Fruit fly (Drosophila melanogaster) whole organism, embryonic: ENCODE measurements around the gene CG4404.

Experiments
- Abd-B ChIP-seq: fragments of 200-800 bp; sonication (Bioruptor generic); optimal IDR thresholded peaks from 2 replicates; lab custom pipeline; 2018; ENCODE audit warnings: missing biosample characterization, mild to moderate bottlenecking, missing genetic modification characterization, moderate library complexity
- B-H2 ChIP-seq: fragments of 200-800 bp; sonication (Bioruptor generic); optimal IDR thresholded peaks from 2 replicates; lab custom pipeline; 2018; ENCODE audit warnings: missing biosample characterization, mild to moderate bottlenecking, missing genetic modification characterization
- BtbVII ChIP-seq: fragments of 200-800 bp; sonication (Bioruptor generic); optimal IDR thresholded peaks from 3 replicates; lab custom pipeline; 2017; ENCODE audit warnings: missing biosample characterization, mild to moderate bottlenecking, missing genetic modification characterization
- CG10959 ChIP-seq: fragments of 200-800 bp; sonication (Bioruptor generic); IDR thresholded peaks from 2 replicates; pipeline ENCODE4 v1.3.6; 2022; ENCODE audit warnings: missing biosample characterization, missing genetic modification characterization
- CG10979 ChIP-seq: fragments of 200-800 bp; sonication (Bioruptor generic); optimal IDR thresholded peaks from 2 replicates; lab custom pipeline; 2018; ENCODE audit warnings: missing biosample characterization, mild to moderate bottlenecking, missing genetic modification characterization, moderate library complexity
- CG12942 ChIP-seq: fragments of 200-800 bp; sonication (Bioruptor generic); optimal IDR thresholded peaks from 3 replicates; lab custom pipeline; 2016; ENCODE audit warnings: missing biosample characterization, missing genetic modification characterization
- CG13123 ChIP-seq: fragments of 200-800 bp; sonication (Bioruptor generic); optimal IDR thresholded peaks from 2 replicates; lab custom pipeline; 2016; ENCODE audit warnings: missing biosample characterization, missing genetic modification characterization
- CG14050 ChIP-seq: fragments of 200-800 bp; sonication (Bioruptor generic); IDR thresholded peaks from 3 replicates; pipeline ENCODE4 v1.3.6; 2022; ENCODE audit warnings: missing biosample characterization, missing genetic modification characterization
- CG14965 ChIP-seq: fragments of 200-800 bp; sonication (Bioruptor generic); optimal IDR thresholded peaks from 2 replicates; lab custom pipeline; 2016; ENCODE audit warnings: missing biosample characterization, missing genetic modification characterization, borderline replicate concordance
- CG15011 ChIP-seq: fragments of 200-800 bp; sonication (Bioruptor generic); optimal IDR thresholded peaks from 3 replicates; lab custom pipeline; 2018; ENCODE audit warnings: missing biosample characterization, mild to moderate bottlenecking, missing genetic modification characterization
- CG15073 ChIP-seq: fragments of 200-800 bp; sonication (Bioruptor generic); optimal IDR thresholded peaks from 2 replicates; lab custom pipeline; 2016; ENCODE audit warnings: missing biosample characterization, missing genetic modification characterization
- CG15479 ChIP-seq: fragments of 200-800 bp; sonication (Bioruptor generic); optimal IDR thresholded peaks from 3 replicates; lab custom pipeline; 2019; ENCODE audit warnings: missing biosample characterization, mild to moderate bottlenecking, missing genetic modification characterization, moderate library complexity
- CG15601 ChIP-seq: fragments of 200-800 bp; sonication (Bioruptor generic); optimal IDR thresholded peaks from 3 replicates; lab custom pipeline; 2019; ENCODE audit warnings: missing biosample characterization, mild to moderate bottlenecking, missing genetic modification characterization, moderate library complexity
- CG15696 ChIP-seq: fragments of 200-800 bp; sonication (Bioruptor generic); optimal IDR thresholded peaks from 2 replicates; lab custom pipeline; 2019; ENCODE audit warnings: missing biosample characterization, mild to moderate bottlenecking, missing genetic modification characterization, moderate library complexity
- CG17829 ChIP-seq: fragments of 200-800 bp; optimal IDR thresholded peaks from 2 replicates; lab custom pipeline; 2019; ENCODE audit warnings: missing biosample characterization, mild to moderate bottlenecking, missing genetic modification characterization, moderate library complexity
- CG2116 ChIP-seq: fragments of 200-800 bp; sonication (Bioruptor generic); optimal IDR thresholded peaks from 3 replicates; lab custom pipeline; 2018; ENCODE audit warnings: missing biosample characterization, mild to moderate bottlenecking, missing genetic modification characterization
- CG2202 ChIP-seq: fragments of 200-800 bp; sonication (Bioruptor generic); optimal IDR thresholded peaks from 2 replicates; lab custom pipeline; 2018; ENCODE audit warnings: missing biosample characterization, mild to moderate bottlenecking, missing genetic modification characterization
- CG31441 ChIP-seq: fragments of 200-800 bp; sonication (Bioruptor generic); IDR thresholded peaks from 2 replicates; pipeline ENCODE4 v1.3.6; 2022; ENCODE audit warnings: missing biosample characterization, missing genetic modification characterization
- CG4328 ChIP-seq: fragments of 200-800 bp; sonication (Bioruptor generic); optimal IDR thresholded peaks from 3 replicates; lab custom pipeline; 2017; ENCODE audit warnings: missing biosample characterization, missing genetic modification reagents, missing genetic modification characterization
- CG4424 ChIP-seq: fragments of 200-800 bp; sonication (Bioruptor generic); optimal IDR thresholded peaks from 3 replicates; lab custom pipeline; 2016; ENCODE audit warnings: missing biosample characterization, missing genetic modification characterization
- CG6689 ChIP-seq: fragments of 200-800 bp; sonication (Bioruptor generic); IDR thresholded peaks from 2 replicates; pipeline ENCODE4 v1.3.6; 2022; ENCODE audit warnings: missing biosample characterization, missing genetic modification characterization
- CG6765 ChIP-seq: fragments of 200-800 bp; sonication (Bioruptor generic); optimal IDR thresholded peaks from 3 replicates; lab custom pipeline; 2017; ENCODE audit warnings: missing biosample characterization, mild to moderate bottlenecking, missing genetic modification characterization
- CG8388 ChIP-seq: fragments of 200-800 bp; sonication (Bioruptor generic); optimal IDR thresholded peaks from 2 replicates; lab custom pipeline; 2019; ENCODE audit warnings: missing biosample characterization, mild to moderate bottlenecking, missing genetic modification characterization, moderate library complexity
- Ets97D ChIP-seq: fragments of 200-800 bp; sonication (Bioruptor generic); optimal IDR thresholded peaks from 3 replicates; lab custom pipeline; 2016; ENCODE audit warnings: missing biosample characterization, missing genetic modification characterization
- Fer1 ChIP-seq: fragments of 200-800 bp; sonication (Bioruptor generic); optimal IDR thresholded peaks from 2 replicates; lab custom pipeline; 2017; ENCODE audit warnings: missing biosample characterization, mild to moderate bottlenecking, missing genetic modification characterization
- Fer2 ChIP-seq: fragments of 200-800 bp; sonication (Bioruptor generic); optimal IDR thresholded peaks from 2 replicates; lab custom pipeline; 2018; ENCODE audit warnings: missing biosample characterization, mild to moderate bottlenecking, missing genetic modification characterization, moderate library complexity
- Gug ChIP-seq: fragments of 200-800 bp; sonication (Bioruptor generic); IDR thresholded peaks from 4 replicates; pipeline ENCODE4 v1.3.6; 2022; ENCODE audit warnings: missing biosample characterization, missing genetic modification characterization
- HLH4C ChIP-seq: fragments of 200-800 bp; sonication (Bioruptor generic); IDR thresholded peaks from 3 replicates; pipeline ENCODE4 v1.3.6; 2022; ENCODE audit warnings: missing biosample characterization, missing genetic modification characterization; ENCODE audit not compliant: partially characterized antibody
- Nf-YB ChIP-seq: fragments of 200-800 bp; sonication (Bioruptor generic); optimal IDR thresholded peaks from 3 replicates; lab custom pipeline; 2019; ENCODE audit warnings: missing biosample characterization, mild to moderate bottlenecking, missing genetic modification characterization, moderate library complexity
- Nf-YC ChIP-seq: fragments of 200-800 bp; optimal IDR thresholded peaks from 3 replicates; lab custom pipeline; 2019; ENCODE audit warnings: missing biosample characterization, mild to moderate bottlenecking, missing genetic modification characterization, moderate library complexity
- Oli ChIP-seq: fragments of 200-800 bp; sonication (Bioruptor generic); optimal IDR thresholded peaks from 2 replicates; lab custom pipeline; 2018; ENCODE audit warnings: missing biosample characterization, mild to moderate bottlenecking, missing genetic modification characterization, moderate library complexity
- Sox102F ChIP-seq: fragments of 200-800 bp; sonication (Bioruptor generic); optimal IDR thresholded peaks from 2 replicates; lab custom pipeline; 2018; ENCODE audit warnings: missing biosample characterization, mild to moderate bottlenecking, missing genetic modification characterization, moderate library complexity
- ase ChIP-seq: fragments of 200-800 bp; sonication (Bioruptor generic); IDR thresholded peaks from 3 replicates; pipeline ENCODE4 v1.3.6; 2022; ENCODE audit warnings: missing biosample characterization, missing genetic modification characterization
- btn ChIP-seq: fragments of 200-800 bp; sonication (Bioruptor generic); optimal IDR thresholded peaks from 2 replicates; lab custom pipeline; 2016; ENCODE audit warnings: missing biosample characterization, missing genetic modification characterization
- fd102C ChIP-seq: fragments of 200-800 bp; sonication (Bioruptor generic); optimal IDR thresholded peaks from 2 replicates; lab custom pipeline; 2018; ENCODE audit warnings: missing biosample characterization, mild to moderate bottlenecking, missing genetic modification characterization, moderate library complexity
- fru ChIP-seq: fragments of >200 bp; optimal IDR thresholded peaks from 2 replicates; lab custom pipeline; 2017
- grau ChIP-seq: fragments of 200-800 bp; optimal IDR thresholded peaks from 3 replicates; lab custom pipeline; 2019; ENCODE audit warnings: missing biosample characterization, mild to moderate bottlenecking, missing genetic modification characterization, moderate library complexity
- gsb-n ChIP-seq: fragments of 200-800 bp; sonication (Bioruptor generic); optimal IDR thresholded peaks from 3 replicates; lab custom pipeline; 2018; ENCODE audit warnings: missing biosample characterization, mild to moderate bottlenecking, missing genetic modification characterization
- hth ChIP-seq: fragments of >200 bp; optimal IDR thresholded peaks from 2 replicates; lab custom pipeline; 2017; ENCODE audit warnings: inconsistent platforms
- kah ChIP-seq: fragments of 200-800 bp; sonication (Bioruptor generic); optimal IDR thresholded peaks from 2 replicates; lab custom pipeline; 2018; ENCODE audit warnings: missing biosample characterization, mild to moderate bottlenecking, missing genetic modification characterization
- lola ChIP-seq, 3 experiments: fragments of >200 bp in 2 of 3; fragments of 200-800 bp in 1 of 3; sonication (Bioruptor generic) in 1 of 3; optimal IDR thresholded peaks; 2 replicates each; lab custom pipeline; 2017 to 2019; ENCODE audit warnings: missing biosample characterization in 3 of 3, missing genetic modification characterization in 3 of 3, mild to moderate bottlenecking in 1 of 3, moderate library complexity in 1 of 3
- mld ChIP-seq: fragments of 200-800 bp; sonication (Bioruptor generic); IDR thresholded peaks from 3 replicates; pipeline ENCODE4 v1.3.6; 2022; ENCODE audit warnings: missing biosample characterization, missing genetic modification characterization; ENCODE audit not compliant: partially characterized antibody
- prd ChIP-seq, 3 experiments: fragments of >200 bp in 2 of 3; fragments of 200-800 bp in 1 of 3; sonication (Bioruptor generic) in 1 of 3; optimal IDR thresholded peaks in 2 of 3; IDR thresholded peaks in 1 of 3; 2 replicates in 2 of 3; 3 replicates in 1 of 3; pipeline versions ENCODE4 v1.3.6 to Lab custom; 2017 to 2022; ENCODE audit warnings: missing biosample characterization in 1 of 3, missing genetic modification characterization in 1 of 3
- psq ChIP-seq: fragments of 200-800 bp; sonication (Bioruptor generic); optimal IDR thresholded peaks from 2 replicates; lab custom pipeline; 2017; ENCODE audit warnings: missing biosample characterization, missing genetic modification characterization
- rib ChIP-seq: fragments of 200-800 bp; sonication (Bioruptor generic); IDR thresholded peaks from 2 replicates; pipeline ENCODE4 v1.3.6; 2022; ENCODE audit warnings: missing biosample characterization, missing genetic modification characterization
- slbo ChIP-seq: fragments of 200-800 bp; sonication (Bioruptor generic); IDR thresholded peaks from 2 replicates; pipeline ENCODE4 v1.3.6; 2022; ENCODE audit warnings: missing biosample characterization, missing genetic modification characterization
- unc-4 ChIP-seq: fragments of 200-800 bp; sonication (Bioruptor generic); IDR thresholded peaks from 2 replicates; pipeline ENCODE4 v1.3.6; 2022; ENCODE audit warnings: missing biosample characterization, missing genetic modification characterization; ENCODE audit not compliant: partially characterized antibody
- wek ChIP-seq: fragments of 200-800 bp; sonication (Bioruptor generic); optimal IDR thresholded peaks from 3 replicates; lab custom pipeline; 2018; ENCODE audit warnings: missing biosample characterization, mild to moderate bottlenecking, missing genetic modification characterization, moderate library complexity

CG4404 gene

dm6 chrX:12909577-12910426 is 4.0 kb upstream of the CG4404 start, which contains the start of the genes Brms1 and CG4645 (continued):
- peak; percentile 17 for TF ChIP-seq gsb-n (tag; lab: Kevin White, UChicago)
- no peak for TF ChIP-seq Fer1
- peak; percentile 10 for TF ChIP-seq Oli (tag; lab: Kevin White, UChicago)
- no peak for TF ChIP-seq CG14965 (GFP tag; lab: Kevin White, UChicago)
- TF ChIP-seq Gug: peak; percentile 65; the same call in 2 of the 4 replicates
- TF ChIP-seq btn (GFP tag; lab: Kevin White, UChicago): no peak
- no peak for TF ChIP-seq rib
- peak; percentile 31 for TF ChIP-seq Sox102F
- TF ChIP-seq ase (GFP tag; lab: Robert Waterston, UW): no peak
- TF ChIP-seq Ets97D (GFP tag; lab: Kevin White, UChicago): peak; percentile 13
- no peak for TF ChIP-seq fd102C (GFP tag; lab: Kevin White, UChicago)
- peak; percentile 35 for TF ChIP-seq CG15601 (tag; lab: Kevin White, UChicago)
- TF ChIP-seq hth (lab: Kevin White, UChicago): no peak
- peak; percentile 63 for TF ChIP-seq CG4328 (GFP tag; lab: Kevin White, UChicago)
- TF ChIP-seq CG15073 (GFP tag; lab: Kevin White, UChicago): no peak
- TF ChIP-seq CG15479 (GFP tag; lab: Kevin White, UChicago): no peak
- peak; percentile 23 for TF ChIP-seq Fer2 (tag; lab: Kevin White, UChicago)
- no peak for TF ChIP-seq wek (GFP tag; lab: Kevin White, UChicago)
- TF ChIP-seq CG15696: peak; percentile 46
- TF ChIP-seq unc-4: no peak
- peak; percentile 44 for TF ChIP-seq CG2116
- peak in 1 of 3 experiments; percentile 62 for TF ChIP-seq lola (GFP tag; optimal IDR thresholded peaks at IDR 0.05; lab: Kevin White, UChicago)
- TF ChIP-seq CG12942 (GFP tag; lab: Kevin White, UChicago): peak; percentile 46
- no peak for TF ChIP-seq fru (lab: Kevin White, UChicago)
- no peak for TF ChIP-seq prd (optimal IDR thresholded peaks at IDR 0.05; lab: Kevin White, UChicago)
- peak; percentile 50; the same call in 2 of the 3 replicates for TF ChIP-seq prd (GFP tag; IDR thresholded peaks at IDR 0.05; lab: Robert Waterston, UW)
- peak; percentile 2 for TF ChIP-seq BtbVII
- TF ChIP-seq Nf-YC: peak; percentile 66
- TF ChIP-seq CG8388: peak; percentile 9
- no peak for TF ChIP-seq Nf-YB (GFP tag; lab: Kevin White, UChicago)
- TF ChIP-seq CG6765 (GFP tag; lab: Kevin White, UChicago): peak; percentile 8
- TF ChIP-seq CG4424 (GFP tag; lab: Kevin White, UChicago): peak; percentile 66
- TF ChIP-seq Abd-B: peak; percentile 44
- no peak for TF ChIP-seq CG2202 (tag; lab: Kevin White, UChicago)
- TF ChIP-seq CG10959 (GFP tag; lab: Robert Waterston, UW): no peak
- no peak for TF ChIP-seq CG15011 (GFP tag; lab: Kevin White, UChicago)
- peak; percentile 28 for TF ChIP-seq B-H2 (GFP tag; lab: Kevin White, UChicago)
- TF ChIP-seq HLH4C (GFP tag; lab: Robert Waterston, UW): peak; percentile 62; the same call in 2 of the 3 replicates
- TF ChIP-seq CG14050 (GFP tag; lab: Robert Waterston, UW): no peak
- peak; percentile 57 for TF ChIP-seq grau (tag; lab: Kevin White, UChicago)
- TF ChIP-seq CG10979 (tag; lab: Kevin White, UChicago): peak; percentile 28
- TF ChIP-seq CG31441 (GFP tag; lab: Robert Waterston, UW): peak; percentile 56; the same call in 1 of the 2 replicates
- peak; percentile 21 for TF ChIP-seq CG13123 (GFP tag; lab: Kevin White, UChicago)
- no peak for TF ChIP-seq mld (GFP tag; lab: Robert Waterston, UW)
- peak; percentile 64 for TF ChIP-seq slbo (GFP tag; lab: Robert Waterston, UW)
- no peak for TF ChIP-seq kah (GFP tag; lab: Kevin White, UChicago)
- no peak for TF ChIP-seq psq
- peak; percentile 46 for TF ChIP-seq CG6689
- peak; percentile 44 for TF ChIP-seq CG17829 (tag; lab: Kevin White, UChicago)
